Worm (Caenorhabditis elegans) whole organism, L1 larva: ENCODE measurements around the gene sre-43.

Experiments used
- C16A3.4 ChIP-seq: fragments of 150-350 bp; optimal IDR thresholded peaks from 2 replicates; lab custom pipeline; 2014; ENCODE audit warnings: missing biosample characterization, missing genetic modification characterization
- Y116A8C.19 ChIP-seq: sonication (generic microtip); optimal IDR thresholded peaks from 2 replicates; lab custom pipeline; 2016; ENCODE audit warnings: missing compliant biosample characterization, missing genetic modification characterization, borderline replicate concordance
- blmp-1 ChIP-seq: fragments of 150-350 bp; optimal IDR thresholded peaks from 2 replicates; lab custom pipeline; 2014; ENCODE audit warnings: missing biosample characterization, missing genetic modification characterization
- ceh-63 ChIP-seq: fragments of 200-800 bp; sonication (Bioruptor generic); optimal IDR thresholded peaks from 2 replicates; lab custom pipeline; 2018; ENCODE audit warnings: mild to moderate bottlenecking, missing genetic modification characterization, missing compliant biosample characterization
- ceh-88 ChIP-seq: fragments of 200-800 bp; sonication (Bioruptor generic); IDR thresholded peaks from 2 replicates; pipeline ENCODE4 v1.3.6; 2022; ENCODE audit warnings: missing genetic modification characterization, missing compliant biosample characterization
- ces-1 ChIP-seq: fragments of 150-350 bp; optimal IDR thresholded peaks from 2 replicates; lab custom pipeline; 2014; ENCODE audit warnings: missing biosample characterization, missing genetic modification reagents, missing genetic modification characterization
- dpl-1 ChIP-seq, 3 experiments: fragments of 150-350 bp in 2 of 3; sonication (generic microtip) in 1 of 3; optimal IDR thresholded peaks; 2 replicates each; lab custom pipeline; 2014 to 2017; ENCODE audit warnings: missing biosample characterization in 3 of 3, missing genetic modification characterization in 3 of 3, missing genetic modification reagents in 3 of 3
- efl-1 ChIP-seq, 4 experiments: fragments of 150-350 bp; optimal IDR thresholded peaks in 3 of 4; peaks in 1 of 4; 1 replicate in 1 of 4; 2 replicates in 3 of 4; lab custom pipeline; 2014; ENCODE audit warnings: missing biosample characterization in 2 of 4, missing genetic modification characterization in 2 of 4, missing genetic modification reagents in 2 of 4
- egl-13 ChIP-seq: sonication (generic microtip); optimal IDR thresholded peaks from 2 replicates; lab custom pipeline; 2016; ENCODE audit warnings: missing genotype, missing genetic modification reagents, missing genetic modification characterization, missing compliant biosample characterization
- elt-3 ChIP-seq, 6 experiments: fragments of 150-350 bp in 1 of 6; sonication (generic microtip); optimal IDR thresholded peaks; 2 replicates each; lab custom pipeline; 2017 to 2018; ENCODE audit warnings: missing biosample characterization in 6 of 6, missing genetic modification characterization in 6 of 6, inconsistent platforms in 1 of 6
- fkh-8 ChIP-seq: sonication (generic microtip); optimal IDR thresholded peaks from 2 replicates; lab custom pipeline; 2016; ENCODE audit warnings: mild to moderate bottlenecking, missing genetic modification characterization, missing compliant biosample characterization
- fos-1 ChIP-seq: fragments of 150-350 bp; optimal IDR thresholded peaks from 2 replicates; lab custom pipeline; 2014; ENCODE audit warnings: missing biosample characterization, missing genetic modification characterization
- hlh-17 ChIP-seq: fragments of 200-800 bp; sonication (Bioruptor generic); optimal IDR thresholded peaks from 2 replicates; lab custom pipeline; 2018; ENCODE audit warnings: missing genetic modification characterization, mild to moderate bottlenecking, missing compliant biosample characterization, moderate library complexity, borderline replicate concordance
- hlh-4 ChIP-seq: sonication (generic microtip); optimal IDR thresholded peaks from 2 replicates; lab custom pipeline; 2016; ENCODE audit warnings: mild to moderate bottlenecking, missing genetic modification characterization, missing compliant biosample characterization
- hpl-2 ChIP-seq: fragments of 150-350 bp; optimal IDR thresholded peaks from 2 replicates; lab custom pipeline; 2014; ENCODE audit warnings: missing biosample characterization, missing genetic modification reagents, missing genetic modification characterization
- irx-1 ChIP-seq: sonication (generic microtip); optimal IDR thresholded peaks from 2 replicates; lab custom pipeline; 2016; ENCODE audit warnings: missing genetic modification characterization, missing compliant biosample characterization
- lin-14 ChIP-seq: fragments of 200-800 bp; sonication (Bioruptor generic); optimal IDR thresholded peaks from 2 replicates; lab custom pipeline; 2018; ENCODE audit warnings: mild to moderate bottlenecking, missing genetic modification characterization, moderate library complexity, missing compliant biosample characterization
- lin-15B ChIP-seq: fragments of 150-350 bp; sonication (generic microtip); optimal IDR thresholded peaks from 3 replicates; lab custom pipeline; 2014; ENCODE audit warnings: missing biosample characterization, missing genetic modification characterization
- lin-35 ChIP-seq, 2 experiments: fragments of 150-350 bp; optimal IDR thresholded peaks; 2 replicates each; lab custom pipeline; 2014; ENCODE audit warnings: missing biosample characterization in 2 of 2, missing genetic modification characterization in 2 of 2, missing genetic modification reagents in 2 of 2
- lin-39 ChIP-seq: fragments of 150-350 bp; optimal IDR thresholded peaks from 2 replicates; lab custom pipeline; 2014; ENCODE audit warnings: missing biosample characterization, missing genetic modification reagents, missing genetic modification characterization
- lir-3 ChIP-seq: sonication (generic microtip); optimal IDR thresholded peaks from 2 replicates; lab custom pipeline; 2016; ENCODE audit warnings: mild to moderate bottlenecking, missing genetic modification characterization, moderate library complexity, missing compliant biosample characterization; ENCODE audit not compliant: poor library complexity
- lsy-2 ChIP-seq, 2 experiments: fragments of 150-350 bp; optimal IDR thresholded peaks; 2 replicates each; lab custom pipeline; 2014; ENCODE audit warnings: missing biosample characterization in 2 of 2, missing genetic modification characterization in 2 of 2
- mep-1 ChIP-seq: fragments of 150-350 bp; optimal IDR thresholded peaks from 2 replicates; lab custom pipeline; 2014; ENCODE audit warnings: missing biosample characterization, missing genetic modification characterization
- nhr-11 ChIP-seq: fragments of 150-350 bp; optimal IDR thresholded peaks from 2 replicates; lab custom pipeline; 2014; ENCODE audit warnings: missing biosample characterization, missing genetic modification characterization
- nhr-20 ChIP-seq: sonication (generic microtip); optimal IDR thresholded peaks from 2 replicates; lab custom pipeline; 2016; ENCODE audit warnings: mild to moderate bottlenecking, missing genetic modification characterization, missing compliant biosample characterization
- nhr-28 ChIP-seq: fragments of 150-350 bp; optimal IDR thresholded peaks from 2 replicates; lab custom pipeline; 2014; ENCODE audit warnings: missing biosample characterization, missing genetic modification characterization
- nhr-47 ChIP-seq: sonication (generic microtip); optimal IDR thresholded peaks from 2 replicates; lab custom pipeline; 2016; ENCODE audit warnings: mild to moderate bottlenecking, missing genetic modification characterization, moderate library complexity, missing compliant biosample characterization
- nhr-71 ChIP-seq: sonication (generic microtip); optimal IDR thresholded peaks from 2 replicates; lab custom pipeline; 2016; ENCODE audit warnings: mild to moderate bottlenecking, missing genetic modification characterization, moderate library complexity, missing compliant biosample characterization
- nhr-76 ChIP-seq: sonication (generic microtip); optimal IDR thresholded peaks from 2 replicates; lab custom pipeline; 2017; ENCODE audit warnings: missing biosample characterization, missing genetic modification characterization
- nhr-77 ChIP-seq: fragments of 150-350 bp; optimal IDR thresholded peaks from 2 replicates; lab custom pipeline; 2014; ENCODE audit warnings: missing biosample characterization, missing genetic modification characterization
- nhr-84 ChIP-seq: sonication (generic microtip); optimal IDR thresholded peaks from 2 replicates; lab custom pipeline; 2017; ENCODE audit warnings: missing biosample characterization, missing genetic modification characterization
- nhr-90 ChIP-seq: sonication (generic microtip); optimal IDR thresholded peaks from 2 replicates; lab custom pipeline; 2016; ENCODE audit warnings: mild to moderate bottlenecking, missing genetic modification characterization, missing compliant biosample characterization; ENCODE audit not compliant: poor library complexity
- pag-3 ChIP-seq: sonication (generic microtip); optimal IDR thresholded peaks from 2 replicates; lab custom pipeline; 2017; ENCODE audit warnings: missing genetic modification characterization, mild to moderate bottlenecking, missing compliant biosample characterization, antibody characterized with exemption, borderline replicate concordance; ENCODE audit not compliant: insufficient read depth
- pax-3 ChIP-seq: fragments of 200-800 bp; sonication (Bioruptor generic); optimal IDR thresholded peaks from 2 replicates; lab custom pipeline; 2018; ENCODE audit warnings: mild to moderate bottlenecking, missing genetic modification characterization, moderate library complexity, missing compliant biosample characterization
- rnt-1 ChIP-seq: sonication (generic microtip); optimal IDR thresholded peaks from 2 replicates; lab custom pipeline; 2016; ENCODE audit warnings: mild to moderate bottlenecking, missing genetic modification characterization, moderate library complexity, missing compliant biosample characterization
- skn-1 ChIP-seq: fragments of 150-350 bp; optimal IDR thresholded peaks from 2 replicates; lab custom pipeline; 2014; ENCODE audit warnings: missing biosample characterization, missing genetic modification characterization
- snu-23 ChIP-seq: sonication (generic microtip); optimal IDR thresholded peaks from 2 replicates; lab custom pipeline; 2016; ENCODE audit warnings: missing genetic modification characterization, missing compliant biosample characterization
- sox-4 ChIP-seq: sonication (generic microtip); optimal IDR thresholded peaks from 2 replicates; lab custom pipeline; 2016; ENCODE audit warnings: missing genetic modification characterization, missing compliant biosample characterization
- sup-37 ChIP-seq: fragments of 200-800 bp; sonication (Bioruptor generic); optimal IDR thresholded peaks from 2 replicates; lab custom pipeline; 2018; ENCODE audit warnings: mild to moderate bottlenecking, missing genetic modification characterization, missing compliant biosample characterization
- unc-130 ChIP-seq: fragments of 150-350 bp; optimal IDR thresholded peaks from 2 replicates; lab custom pipeline; 2017; ENCODE audit warnings: missing biosample characterization, missing genetic modification characterization, inconsistent platforms
- unc-62 ChIP-seq: fragments of 150-350 bp; optimal IDR thresholded peaks from 2 replicates; lab custom pipeline; 2014; ENCODE audit warnings: missing biosample characterization, missing genetic modification reagents, missing genetic modification characterization
- unc-98 ChIP-seq: fragments of 200-800 bp; sonication (Bioruptor generic); IDR thresholded peaks from 2 replicates; pipeline ENCODE4 v1.3.6; 2022; ENCODE audit warnings: missing genetic modification characterization, missing compliant biosample characterization
- vab-15 ChIP-seq: sonication (generic microtip); optimal IDR thresholded peaks from 2 replicates; lab custom pipeline; 2017; ENCODE audit warnings: missing genotype, mild to moderate bottlenecking, missing genetic modification characterization, missing compliant biosample characterization
- zag-1 ChIP-seq: fragments of 150-350 bp; optimal IDR thresholded peaks from 2 replicates; lab custom pipeline; 2014; ENCODE audit warnings: missing biosample characterization, missing genetic modification characterization
- ztf-11 ChIP-seq, 2 experiments: sonication (generic microtip); optimal IDR thresholded peaks; 2 replicates each; lab custom pipeline; 2016 to 2017; ENCODE audit warnings: missing genetic modification characterization in 2 of 2, missing biosample characterization in 1 of 2, missing compliant biosample characterization in 1 of 2

Gene sre-43

ce11 chrII:13956529-13956928, 12.3 kb downstream of the sre-43 start (continued):
- TF ChIP-seq lin-35 (GFP tag; optimal IDR thresholded peaks at IDR 0.05; lab: Kevin White, UChicago) = peak in 1 of 2 experiments; percentile 38
- no peak for TF ChIP-seq elt-3 (tag; optimal IDR thresholded peaks at IDR 0.05; lab: Kevin White, UChicago)
- no peak for TF ChIP-seq unc-130 (tag; lab: Kevin White, UChicago)
- TF ChIP-seq lin-15B = no peak
- TF ChIP-seq sup-37 (GFP tag; lab: Kevin White, UChicago) = no peak
- no peak for TF ChIP-seq hlh-17 (GFP tag; lab: Kevin White, UChicago)
- TF ChIP-seq fkh-8 (tag; lab: Kevin White, UChicago) = no peak
- no peak for TF ChIP-seq sox-4
- no peak for TF ChIP-seq unc-62 (GFP tag; lab: Kevin White, UChicago)
- TF ChIP-seq nhr-77 (tag; lab: Kevin White, UChicago) = peak; percentile 4
- no peak for TF ChIP-seq pax-3 (tag; lab: Kevin White, UChicago)
- TF ChIP-seq nhr-71 (tag; lab: Kevin White, UChicago) = no peak
- TF ChIP-seq ces-1 (GFP tag; lab: Kevin White, UChicago) = no peak

ce11 chrII:13954979-13955378, 13.9 kb downstream of the sre-43 start:
- no peak for TF ChIP-seq vab-15 (tag; lab: Kevin White, UChicago)
- TF ChIP-seq lsy-2 (tag; optimal IDR thresholded peaks at IDR 0.05; lab: Kevin White, UChicago) = peak in 1 of 2 experiments; percentile 56
- peak; percentile 72 for TF ChIP-seq blmp-1 (tag; lab: Kevin White, UChicago)
- TF ChIP-seq ceh-63 (GFP tag; lab: Kevin White, UChicago) = no peak
- TF ChIP-seq nhr-11 (tag; lab: Kevin White, UChicago) = no peak
- no peak for TF ChIP-seq pag-3 (tag; lab: Kevin White, UChicago)
- peak; percentile 34 for TF ChIP-seq nhr-20 (tag; lab: Kevin White, UChicago)
- TF ChIP-seq elt-3 (tag; optimal IDR thresholded peaks at IDR 0.05; lab: Kevin White, UChicago) = peak in 1 of 6 experiments; percentile 12
- TF ChIP-seq lin-14 (GFP tag; lab: Kevin White, UChicago) = peak; percentile 44

ce11 chrII:13954077-13954476, 14.8 kb downstream of the sre-43 start:
- TF ChIP-seq nhr-76 (tag; lab: Kevin White, UChicago) (no peak), unc-98 (GFP tag; lab: Robert Waterston, UW) (no peak), C16A3.4 (tag; lab: Kevin White, UChicago) (no peak), Y116A8C.19 (tag; lab: Kevin White, UChicago) (no peak), elt-3 (tag; optimal IDR thresholded peaks at IDR 0.05; lab: Kevin White, UChicago) (peak in 1 of 6 experiments; percentile 39), lin-39 (tag; lab: Kevin White, UChicago) (no peak), ceh-88 (GFP tag; lab: Robert Waterston, UW) (no peak), irx-1 (no peak), nhr-84 (tag; lab: Kevin White, UChicago) (no peak), nhr-47 (no peak), nhr-28 (tag; lab: Kevin White, UChicago) (no peak), ces-1 (GFP tag; lab: Kevin White, UChicago) (no peak), skn-1 (no peak), egl-13 (tag; lab: Kevin White, UChicago) (no peak), mep-1 (peak; percentile 64), dpl-1 (GFP tag; optimal IDR thresholded peaks at IDR 0.05; lab: Kevin White, UChicago) (peak in 1 of 3 experiments; percentile 28), nhr-77 (tag; lab: Kevin White, UChicago) (no peak), sox-4 (no peak), rnt-1 (tag; lab: Kevin White, UChicago) (no peak), lsy-2 (tag; optimal IDR thresholded peaks at IDR 0.05; lab: Kevin White, UChicago) (peak; percentile 16 to 38), lin-35 (GFP tag; optimal IDR thresholded peaks at IDR 0.05; lab: Kevin White, UChicago) (peak in 1 of 2 experiments; percentile 44), vab-15 (tag; lab: Kevin White, UChicago) (no peak), nhr-71 (tag; lab: Kevin White, UChicago) (peak; percentile 53), zag-1 (no peak), ztf-11 (tag; optimal IDR thresholded peaks at IDR 0.05; lab: Kevin White, UChicago) (no peak), snu-23 (peak; percentile 38), lir-3 (tag; lab: Kevin White, UChicago) (no peak), pax-3 (tag; lab: Kevin White, UChicago) (no peak), efl-1 (optimal IDR thresholded peaks at IDR 0.05; lab: Kevin White, UChicago) (peak; percentile 25 to 28), efl-1 (GFP tag; optimal IDR thresholded peaks at IDR 0.05 in 1 of 2; lab: Kevin White, UChicago) (peak in 1 of 2 experiments; percentile 74), nhr-11 (tag; lab: Kevin White, UChicago) (no peak), hpl-2 (GFP tag; lab: Kevin White, UChicago) (no peak), fos-1 (tag; lab: Kevin White, UChicago) (no peak), unc-130 (tag; lab: Kevin White, UChicago) (no peak), hlh-4 (tag; lab: Kevin White, UChicago) (no peak), lin-14 (GFP tag; lab: Kevin White, UChicago) (peak; percentile 83), nhr-90 (peak; percentile 45), unc-62 (GFP tag; lab: Kevin White, UChicago) (no peak)
